Worm (Caenorhabditis elegans): ENCODE results near the gene pho-13.
A peak's percentile ranks its signal among the peaks of the same experiment; 100 is the strongest.

pho-13 gene

DNA sequence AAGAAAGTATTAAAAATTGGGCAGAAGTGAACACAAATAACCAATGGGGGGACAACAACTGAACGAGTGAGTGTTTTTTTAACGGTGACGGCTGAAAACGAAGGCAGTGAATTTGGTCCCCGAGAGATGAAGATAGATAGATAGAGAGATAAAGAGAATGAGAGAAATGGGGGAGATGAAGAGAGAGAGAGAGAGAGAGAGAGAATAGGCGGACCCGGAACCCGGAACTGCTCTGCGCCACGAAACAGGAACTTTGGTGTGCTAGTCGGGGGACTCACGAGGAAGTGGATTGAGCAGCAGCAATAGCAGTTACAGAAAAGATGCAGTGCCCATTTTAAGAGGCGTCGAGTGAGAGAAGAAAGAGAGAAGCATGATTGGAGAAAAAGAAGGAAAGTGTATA is 10.4 kb downstream of the pho-13 start (continued):
- TF ChIP-seq nhr-19 (GFP tag; conservative IDR thresholded peaks at IDR 0.05) (peak; percentile 52), C34B4.2 (tag; optimal IDR thresholded peaks at IDR 0.05) (no peak), unc-130 (tag; optimal IDR thresholded peaks at IDR 0.05) (no peak), nhr-28 (tag; optimal IDR thresholded peaks at IDR 0.05) (no peak), nhr-71 (tag; optimal IDR thresholded peaks at IDR 0.05) (peak; percentile 88), lsy-2 (tag; optimal IDR thresholded peaks at IDR 0.05) (peak; percentile 45 to 50), mef-2 (tag; optimal IDR thresholded peaks at IDR 0.05) (no peak), ets-5 (GFP tag; IDR thresholded peaks at IDR 0.05) (no peak), nhr-47 (tag; optimal IDR thresholded peaks at IDR 0.05) (peak; percentile 85), C04F5.9 (tag; optimal IDR thresholded peaks at IDR 0.05) (no peak), dpl-1 (GFP tag; optimal IDR thresholded peaks at IDR 0.05) (peak in 1 of 3 experiments; percentile 18), ces-1 (GFP tag; optimal IDR thresholded peaks at IDR 0.05) (no peak), fkh-10 (GFP tag; optimal IDR thresholded peaks at IDR 0.05) (peak; percentile 94), jun-1 (tag; optimal IDR thresholded peaks at IDR 0.05) (peak; percentile 52), lin-14 (GFP tag; optimal IDR thresholded peaks at IDR 0.05) (peak; percentile 98), egl-27 (tag; optimal IDR thresholded peaks at IDR 0.05) (no peak), lin-15B (tag; optimal IDR thresholded peaks at IDR 0.05) (no peak), lin-35 (GFP tag; optimal IDR thresholded peaks at IDR 0.05) (peak in 1 of 2 experiments; percentile 50), skn-1 (tag; optimal IDR thresholded peaks at IDR 0.05) (peak; percentile 6), nhr-76 (tag; optimal IDR thresholded peaks at IDR 0.05) (no peak), zip-4 (GFP tag; optimal IDR thresholded peaks at IDR 0.05) (no peak), fkh-8 (tag; optimal IDR thresholded peaks at IDR 0.05) (peak; percentile 95), pqm-1 (tag; optimal IDR thresholded peaks at IDR 0.05) (no peak), Y116A8C.19 (tag; optimal IDR thresholded peaks at IDR 0.05; ENCODE audit: borderline replicate concordance) (no peak), sptf-1 (tag; optimal IDR thresholded peaks at IDR 0.05) (no peak), nhr-237 (tag; optimal IDR thresholded peaks at IDR 0.05) (no peak), sox-4 (tag; optimal IDR thresholded peaks at IDR 0.05) (no peak), zag-1 (tag; optimal IDR thresholded peaks at IDR 0.05) (no peak), hlh-4 (tag; optimal IDR thresholded peaks at IDR 0.05) (no peak), unc-30 (tag; optimal IDR thresholded peaks at IDR 0.05) (no peak), rnt-1 (tag; optimal IDR thresholded peaks at IDR 0.05) (peak; percentile 51), lin-13 (GFP tag; optimal IDR thresholded peaks at IDR 0.05) (no peak), nhr-20 (tag; optimal IDR thresholded peaks at IDR 0.05) (peak; percentile 56), ztf-11 (tag; optimal IDR thresholded peaks at IDR 0.05) (peak in 1 of 2 experiments; percentile 4), mab-9 (GFP tag; IDR thresholded peaks at IDR 0.05) (no peak), aha-1 (tag; optimal IDR thresholded peaks at IDR 0.05) (no peak), mep-1 (tag; optimal IDR thresholded peaks at IDR 0.05) (peak; percentile 16), pax-3 (tag; optimal IDR thresholded peaks at IDR 0.05) (no peak), fos-1 (tag; optimal IDR thresholded peaks at IDR 0.05) (peak; percentile 21), elt-2 (tag; optimal IDR thresholded peaks at IDR 0.05) (no peak), ceh-88 (GFP tag; IDR thresholded peaks at IDR 0.05) (no peak), blmp-1 (tag; optimal IDR thresholded peaks at IDR 0.05) (no peak), hlh-17 (GFP tag; optimal IDR thresholded peaks at IDR 0.05; ENCODE audit: borderline replicate concordance) (no peak), swsn-7 (tag; optimal IDR thresholded peaks at IDR 0.05) (peak; percentile 68), nhr-84 (tag; optimal IDR thresholded peaks at IDR 0.05) (no peak), mdl-1 (tag; optimal IDR thresholded peaks at IDR 0.05) (no peak), xbp-1 (tag; optimal IDR thresholded peaks at IDR 0.05) (peak; percentile 61), egl-13 (tag; optimal IDR thresholded peaks at IDR 0.05) (peak; percentile 90), irx-1 (tag; optimal IDR thresholded peaks at IDR 0.05) (peak; percentile 54), ztf-4 (tag; optimal IDR thresholded peaks at IDR 0.05) (peak; percentile 44), efl-1 (optimal IDR thresholded peaks at IDR 0.05) (peak; percentile 35 to 46), efl-1 (GFP tag; optimal IDR thresholded peaks at IDR 0.05 in 1 of 2) (peak; percentile 5 to 67), C16A3.4 (tag; optimal IDR thresholded peaks at IDR 0.05) (no peak), nhr-11 (tag; optimal IDR thresholded peaks at IDR 0.05) (no peak)

All from whole organism, L1 larva.